Worm (Caenorhabditis elegans): Measurements from ENCODE around the gene F59E12.8.
"Not testable (repeated sequence)": the region's sequence is repeated elsewhere in the genome, so short reads cannot be mapped to it uniquely, and the experiment has no call there.

The F59E12.8 gene

DNA sequence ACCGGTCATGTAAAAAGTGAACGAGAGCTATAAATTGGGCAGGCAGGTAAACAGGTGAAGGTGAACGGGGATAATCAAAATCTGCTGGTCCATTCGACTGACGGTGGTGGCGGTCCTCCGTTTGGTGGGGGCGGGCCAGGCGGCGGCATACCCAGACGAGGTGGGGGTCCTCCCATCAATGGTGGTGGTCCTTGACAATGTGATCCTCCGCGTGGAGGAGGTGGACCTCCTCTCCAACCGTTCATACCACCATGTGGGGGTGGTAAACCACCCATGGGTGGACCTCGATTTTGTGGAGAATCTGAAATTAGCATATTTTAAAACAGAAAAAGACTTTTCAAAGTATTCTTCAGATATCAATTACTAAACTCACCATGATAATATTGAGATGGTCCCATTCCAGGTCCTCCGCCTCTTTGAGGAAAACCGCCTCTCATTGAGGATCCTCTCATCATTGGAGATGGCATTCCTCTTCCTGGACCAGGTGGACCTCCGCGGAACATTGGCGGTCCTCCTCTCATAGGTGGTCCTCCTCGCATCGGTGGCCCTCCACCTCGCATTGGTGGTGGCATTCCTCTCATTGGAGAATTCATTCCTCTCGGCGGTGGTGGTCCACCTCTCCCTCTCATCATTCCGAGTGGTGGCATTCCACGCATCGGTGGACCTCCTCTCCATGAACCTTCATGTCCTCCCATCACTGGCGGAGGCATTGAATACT is 3.8 kb upstream of the F59E12.8 start:
- TF ChIP-seq unc-42 (tag; optimal IDR thresholded peaks at IDR 0.05) = no peak
- peak; percentile 41 for TF ChIP-seq elt-4 (tag; optimal IDR thresholded peaks at IDR 0.05)
- TF ChIP-seq pax-1 (tag; optimal IDR thresholded peaks at IDR 0.05) = no peak

DNA sequence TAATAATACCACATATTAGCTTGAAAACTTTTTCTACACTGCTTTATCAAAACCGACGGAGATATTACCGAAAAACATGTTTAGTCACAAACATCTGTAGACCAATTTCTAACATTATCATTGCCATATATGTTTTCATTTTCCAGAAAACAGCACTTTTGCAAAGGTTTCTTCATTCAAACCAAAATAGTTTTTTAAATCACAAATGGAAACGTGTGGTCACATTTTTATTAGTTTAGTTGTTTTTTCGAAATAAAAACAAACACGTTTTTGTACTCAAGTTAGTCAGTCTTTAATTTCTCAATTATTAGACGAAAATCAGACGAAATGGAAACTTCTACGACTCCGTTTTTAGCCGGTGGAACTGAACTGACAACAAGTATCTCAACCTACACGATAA is 1.3 kb upstream of the F59E12.8 start, which contains the start of gene F59E12.3:
Gene F59E12.3, plus strand, starts transcription at position 301 of the 400 bp plus-strand sequence.
- TF ChIP-seq zip-5 (tag; optimal IDR thresholded peaks at IDR 0.05) (no peak), mec-3 (tag; optimal IDR thresholded peaks at IDR 0.05; ENCODE audit: borderline replicate concordance) (no peak), ceh-24 (tag; optimal IDR thresholded peaks at IDR 0.05) (no peak), sox-2 (GFP tag; IDR thresholded peaks at IDR 0.05) (no peak), hlh-13 (GFP tag; optimal IDR thresholded peaks at IDR 0.05) (no peak), unc-42 (tag; optimal IDR thresholded peaks at IDR 0.05) (no peak), ceh-19 (GFP tag; optimal IDR thresholded peaks at IDR 0.05) (no peak), ceh-34 (tag; optimal IDR thresholded peaks at IDR 0.05) (no peak), syd-9 (tag; optimal IDR thresholded peaks at IDR 0.05) (no peak), elt-4 (tag; optimal IDR thresholded peaks at IDR 0.05) (no peak)

DNA sequence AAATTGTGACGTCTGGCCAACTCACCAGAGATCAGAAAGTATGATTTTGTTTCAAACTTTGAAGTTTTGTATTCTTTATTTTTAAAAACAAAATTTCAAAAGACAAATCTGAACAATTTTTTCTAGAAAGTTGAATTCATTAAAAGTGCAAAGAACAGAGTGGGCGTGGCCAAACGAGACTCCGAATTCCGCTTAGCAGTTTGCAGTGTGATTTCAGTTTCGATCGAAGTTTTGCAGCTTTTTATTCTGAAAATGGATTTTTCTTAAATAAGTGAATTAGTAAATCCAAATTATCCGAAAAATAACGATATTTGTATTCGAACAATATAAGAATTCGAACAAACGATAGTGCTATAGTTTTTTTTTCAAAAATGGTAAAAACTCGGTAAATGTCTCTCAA is 3.3 kb downstream of the F59E12.8 start:
- no peak for TF ChIP-seq fkh-6 (tag; optimal IDR thresholded peaks at IDR 0.05)
- TF ChIP-seq Y22D7AL.16 (tag; optimal IDR thresholded peaks at IDR 0.05) = no peak
- TF ChIP-seq F13H6.1 (tag; optimal IDR thresholded peaks at IDR 0.05) = no peak
- TF ChIP-seq madf-2 (tag; optimal IDR thresholded peaks at IDR 0.05) = no peak
- TF ChIP-seq tbx-2 (tag; optimal IDR thresholded peaks at IDR 0.05) = no peak
- no peak for TF ChIP-seq sdc-2 (tag; optimal IDR thresholded peaks at IDR 0.05)
- no peak for TF ChIP-seq ceh-19 (GFP tag; optimal IDR thresholded peaks at IDR 0.05)
- no peak for TF ChIP-seq ref-2 (tag; optimal IDR thresholded peaks at IDR 0.05)
- no peak for TF ChIP-seq C38D4.7 (GFP tag; optimal IDR thresholded peaks at IDR 0.05)
- TF ChIP-seq nhr-232 (tag; optimal IDR thresholded peaks at IDR 0.05) = no peak
- no peak for TF ChIP-seq ceh-31 (tag; optimal IDR thresholded peaks at IDR 0.05)
- no peak for TF ChIP-seq ceh-24 (tag; optimal IDR thresholded peaks at IDR 0.05)
- no peak for TF ChIP-seq unc-55 (GFP tag; optimal IDR thresholded peaks at IDR 0.05)
- no peak for TF ChIP-seq ceh-48 (tag; optimal IDR thresholded peaks at IDR 0.05)
- TF ChIP-seq ceh-30 (tag; optimal IDR thresholded peaks at IDR 0.05) = no peak
- TF ChIP-seq ceh-2 (tag; optimal IDR thresholded peaks at IDR 0.05) = no peak
- TF ChIP-seq nfya-1 (tag; optimal IDR thresholded peaks at IDR 0.05) = no peak
- no peak for TF ChIP-seq ceh-14 (tag; optimal IDR thresholded peaks at IDR 0.05)

DNA sequence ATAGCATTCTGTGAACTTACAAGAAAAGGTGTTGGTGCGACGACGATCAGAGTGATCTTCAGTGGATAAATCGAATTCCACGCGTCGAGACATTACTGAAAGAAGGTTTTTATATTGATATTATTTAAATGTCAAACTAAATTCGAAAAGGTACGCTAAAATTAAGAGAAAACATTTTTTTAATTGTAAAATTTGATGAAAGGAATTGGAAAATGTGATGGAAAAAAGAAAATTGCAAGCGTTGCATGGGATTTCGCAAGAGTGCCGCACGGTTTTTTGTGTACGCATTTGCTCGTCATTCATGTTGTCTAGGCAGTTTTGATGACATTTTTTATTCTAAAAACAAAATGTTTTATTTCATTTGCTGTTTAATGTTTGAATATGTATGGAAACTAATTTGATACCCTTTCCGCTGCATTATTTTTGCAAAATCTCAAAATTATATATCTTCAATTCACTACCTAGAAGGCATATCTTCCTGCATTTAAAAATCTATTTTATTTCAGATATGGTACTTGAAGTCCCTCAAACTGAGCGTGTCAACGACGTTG is 5.8 kb downstream of the F59E12.8 start, which contains the start of the genes F59E12.6 and npl-4.1:
Gene F59E12.6, minus strand, starts transcription at position 101 of the 551 bp plus-strand sequence.
Gene npl-4.1, plus strand, starts transcription at position 501 of the 551 bp plus-strand sequence.
- TF ChIP-seq pros-1 (tag; optimal IDR thresholded peaks at IDR 0.05); ceh-18 (tag; optimal IDR thresholded peaks at IDR 0.05); C38D4.7 (GFP tag; optimal IDR thresholded peaks at IDR 0.05): not testable (repeated sequence)

DNA sequence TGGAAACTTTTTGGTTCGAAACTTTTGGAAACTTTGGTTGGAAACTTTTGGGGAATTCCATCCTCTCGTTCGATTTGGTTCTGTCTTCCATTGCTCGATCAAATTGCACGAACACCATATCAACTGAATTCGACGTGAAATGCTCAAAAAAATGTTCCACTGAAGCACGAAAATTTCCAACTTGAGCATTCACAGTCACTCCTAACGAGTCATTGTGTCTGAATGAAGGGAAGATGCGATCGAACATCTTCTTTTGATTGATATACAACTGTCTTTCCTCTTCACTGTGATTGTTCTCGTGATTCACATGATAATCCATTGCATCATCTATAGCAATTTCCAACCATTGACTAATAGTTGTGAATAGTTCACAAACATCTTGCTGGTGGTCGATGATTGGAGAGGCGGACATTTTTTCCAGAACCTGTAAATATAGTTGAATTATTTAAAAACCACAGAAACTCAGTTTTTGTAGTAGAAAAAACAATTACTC is 8.4 kb downstream of the F59E12.8 start, which contains the start of gene F59E12.15:
Gene F59E12.15, minus strand, starts transcription at position 51 of the 493 bp plus-strand sequence.
- TF ChIP-seq ceh-45 (GFP tag; IDR thresholded peaks at IDR 0.05) (no peak), madf-2 (tag; optimal IDR thresholded peaks at IDR 0.05) (no peak)

DNA sequence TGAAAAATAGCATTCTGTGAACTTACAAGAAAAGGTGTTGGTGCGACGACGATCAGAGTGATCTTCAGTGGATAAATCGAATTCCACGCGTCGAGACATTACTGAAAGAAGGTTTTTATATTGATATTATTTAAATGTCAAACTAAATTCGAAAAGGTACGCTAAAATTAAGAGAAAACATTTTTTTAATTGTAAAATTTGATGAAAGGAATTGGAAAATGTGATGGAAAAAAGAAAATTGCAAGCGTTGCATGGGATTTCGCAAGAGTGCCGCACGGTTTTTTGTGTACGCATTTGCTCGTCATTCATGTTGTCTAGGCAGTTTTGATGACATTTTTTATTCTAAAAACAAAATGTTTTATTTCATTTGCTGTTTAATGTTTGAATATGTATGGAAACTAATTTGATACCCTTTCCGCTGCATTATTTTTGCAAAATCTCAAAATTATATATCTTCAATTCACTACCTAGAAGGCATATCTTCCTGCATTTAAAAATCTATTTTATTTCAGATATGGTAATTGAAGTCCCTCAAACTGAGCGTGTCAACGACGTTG is 14.3 kb downstream of the F59E12.8 start, which contains the start of the genes eif-3.L and npl-4.2:
Gene eif-3.L, minus strand, starts transcription at position 101 of the 557 bp plus-strand sequence.
Gene npl-4.2, plus strand, starts transcription at position 507 of the 557 bp plus-strand sequence.
- TF ChIP-seq elt-2 (tag; optimal IDR thresholded peaks at IDR 0.05); ceh-6 (GFP tag; optimal IDR thresholded peaks at IDR 0.05); pha-4 (tag; optimal IDR thresholded peaks at IDR 0.05): not testable (repeated sequence)

Measured in whole organism, late embryonic.